Fruit fly (Drosophila melanogaster): ENCODE data around the gene CG10097.
A peak's percentile ranks its signal among the peaks of the same experiment; 100 is the strongest.

Gene CG10097

DNA sequence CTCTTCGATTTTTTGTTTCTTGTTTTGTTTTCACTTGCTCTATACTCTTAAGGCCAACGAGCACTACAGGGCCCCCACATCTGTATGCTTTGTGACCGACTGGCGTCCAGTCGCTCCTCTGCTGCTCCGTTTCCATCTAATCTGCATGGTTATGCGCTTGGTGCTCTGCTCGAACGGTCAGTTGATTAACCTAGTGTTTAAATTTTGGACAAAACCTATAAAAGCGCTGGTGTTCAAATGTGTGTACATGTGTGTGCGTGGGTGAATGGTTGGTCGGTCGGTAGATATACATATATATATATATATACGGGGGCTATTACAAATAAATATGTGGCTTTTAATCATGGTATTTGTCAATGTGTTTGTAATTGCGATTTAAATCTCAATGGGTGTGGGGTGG lies 28.2 kb upstream of the CG10097 start (continued):
- TF ChIP-seq ATbp (GFP tag; optimal IDR thresholded peaks at IDR 0.05) (no peak), Max (GFP tag; optimal IDR thresholded peaks at IDR 0.05) (no peak), Sox102F (GFP tag; optimal IDR thresholded peaks at IDR 0.05) (no peak), Med (GFP tag) (peak; percentile 30), Hr51 (GFP tag; optimal IDR thresholded peaks at IDR 0.05) (no peak), CG6791 (GFP tag; IDR thresholded peaks at IDR 0.05; ENCODE audit: partially characterized antibody) (0 out of 3 replicates have a peak, but pooled peaks have one; percentile 34), Dfd (GFP tag; optimal IDR thresholded peaks at IDR 0.05) (no peak), Kr (GFP tag; optimal IDR thresholded peaks at IDR 0.05) (no peak)

- no peak for TF ChIP-seq CG10274 (GFP tag; optimal IDR thresholded peaks at IDR 0.05)
- TF ChIP-seq so (GFP tag; IDR thresholded peaks at IDR 0.05), result 0 out of 3 replicates have a peak, but pooled peaks have one; percentile 35
- TF ChIP-seq NK7.1 (GFP tag; optimal IDR thresholded peaks at IDR 0.05), result no peak
- no peak for TF ChIP-seq cg (GFP tag; optimal IDR thresholded peaks at IDR 0.05)
- no peak for TF ChIP-seq ftz-f1 (GFP tag; optimal IDR thresholded peaks at IDR 0.05)
- TF ChIP-seq CG18262 (tag; optimal IDR thresholded peaks at IDR 0.05), result no peak
- TF ChIP-seq Lhr (GFP tag; optimal IDR thresholded peaks at IDR 0.05), result peak; percentile 76
- no peak for TF ChIP-seq CG17328 (GFP tag; IDR thresholded peaks at IDR 0.05)
- TF ChIP-seq CoRest (tag; optimal IDR thresholded peaks at IDR 0.05), result peak; percentile 54
- TF ChIP-seq caup (GFP tag; optimal IDR thresholded peaks at IDR 0.05; ENCODE audit: severe bottlenecking), result no peak
- no peak for TF ChIP-seq CG2199 (GFP tag; IDR thresholded peaks at IDR 0.05)
- TF ChIP-seq abd-A (tag; optimal IDR thresholded peaks at IDR 0.05), result no peak
- peak; percentile 11 for TF ChIP-seq Side (GFP tag; optimal IDR thresholded peaks at IDR 0.05)
- TF ChIP-seq sna (GFP tag; IDR thresholded peaks at IDR 0.05; ENCODE audit: partially characterized antibody), result no peak
- no peak for TF ChIP-seq CG10267 (tag; optimal IDR thresholded peaks at IDR 0.05)
- TF ChIP-seq ham (GFP tag; IDR thresholded peaks at IDR 0.05), result no peak
- peak; percentile 59 for TF ChIP-seq CG2120 (GFP tag; optimal IDR thresholded peaks at IDR 0.05)
- peak; percentile 41 for TF ChIP-seq Xbp1 (GFP tag; optimal IDR thresholded peaks at IDR 0.05)
- no peak for TF ChIP-seq trh (GFP tag; optimal IDR thresholded peaks at IDR 0.05)
- no peak for TF ChIP-seq CG12299 (tag; optimal IDR thresholded peaks at IDR 0.05)
- TF ChIP-seq mam (GFP tag; optimal IDR thresholded peaks at IDR 0.05), result peak; percentile 28
- TF ChIP-seq CG6272 (GFP tag; IDR thresholded peaks at IDR 0.05), result no peak
- TF ChIP-seq dm (GFP tag; optimal IDR thresholded peaks at IDR 0.05), result no peak
- TF ChIP-seq Bdp1 (GFP tag; optimal IDR thresholded peaks at IDR 0.05), result no peak
- TF ChIP-seq hb (GFP tag; IDR thresholded peaks at IDR 0.05; ENCODE audit: partially characterized antibody), result no peak
- TF ChIP-seq CG10209 (GFP tag; optimal IDR thresholded peaks at IDR 0.05), result no peak
- peak; percentile 95 for TF ChIP-seq MBD-R2 (GFP tag; IDR thresholded peaks at IDR 0.05)
- TF ChIP-seq CG10654 (GFP tag; optimal IDR thresholded peaks at IDR 0.05), result no peak
- TF ChIP-seq klu (GFP tag; IDR thresholded peaks at IDR 0.05), result no peak
- no peak for TF ChIP-seq zen2 (GFP tag; IDR thresholded peaks at IDR 0.05; ENCODE audit: partially characterized antibody)
- TF ChIP-seq fu2 (GFP tag; optimal IDR thresholded peaks at IDR 0.05), result peak; percentile 38
- TF ChIP-seq insv (GFP tag; optimal IDR thresholded peaks at IDR 0.05), result no peak
- peak; percentile 92 for TF ChIP-seq gfzf (GFP tag; optimal IDR thresholded peaks at IDR 0.05)
- TF ChIP-seq slp2 (GFP tag; optimal IDR thresholded peaks at IDR 0.05), result no peak
- no peak for TF ChIP-seq CG3163 (GFP tag; optimal IDR thresholded peaks at IDR 0.05)
- no peak for TF ChIP-seq CG3281 (GFP tag; optimal IDR thresholded peaks at IDR 0.05)
- no peak for TF ChIP-seq CG14050 (GFP tag; IDR thresholded peaks at IDR 0.05)
- TF ChIP-seq CG18599 (GFP tag; optimal IDR thresholded peaks at IDR 0.05), result no peak
- no peak for TF ChIP-seq Six4 (GFP tag; optimal IDR thresholded peaks at IDR 0.05)
- TF ChIP-seq HLH4C (GFP tag; IDR thresholded peaks at IDR 0.05; ENCODE audit: partially characterized antibody), result no peak
- TF ChIP-seq CG10959 (GFP tag; IDR thresholded peaks at IDR 0.05), result no peak
Observed at dm6 chr3R:12422379-12422975, 26.7 kb upstream of the CG10097 start, which contains the start of the genes Scgbeta and CG17202. Gene Scgbeta, minus strand, starts transcription at chr3R:12422429. Gene CG17202, plus strand, starts transcription at chr3R:12422768.
